Fruit fly (Drosophila melanogaster) whole organism, pupa: ENCODE measurements around the gene mRpL55.

Experiments
- CG10348 ChIP-seq: fragments of 200-800 bp; sonication (Bioruptor generic); IDR thresholded peaks from 2 replicates; pipeline ENCODE4 v1.3.6; 2022; ENCODE audit warnings: missing biosample characterization, missing genetic modification characterization
- CG12605 ChIP-seq: fragments of 200-800 bp; sonication (Bioruptor generic); IDR thresholded peaks from 2 replicates; pipeline ENCODE4 v1.3.6; 2022; ENCODE audit warnings: missing biosample characterization, missing genetic modification characterization
- CG13204 ChIP-seq: fragments of 200-800 bp; sonication (Bioruptor generic); optimal IDR thresholded peaks from 2 replicates; lab custom pipeline; 2018; ENCODE audit warnings: missing biosample characterization, mild to moderate bottlenecking, missing genetic modification characterization, moderate library complexity
- CG14655 ChIP-seq: fragments of 200-800 bp; sonication (Bioruptor generic); optimal IDR thresholded peaks from 3 replicates; lab custom pipeline; 2017; ENCODE audit warnings: mild to moderate bottlenecking, missing biosample characterization, missing genetic modification reagents, missing genetic modification characterization
- CG15710 ChIP-seq: fragments of 200-800 bp; sonication (Bioruptor generic); optimal IDR thresholded peaks from 2 replicates; lab custom pipeline; 2018; ENCODE audit warnings: missing biosample characterization, mild to moderate bottlenecking, missing genetic modification characterization, moderate library complexity
- CG17806 ChIP-seq: fragments of 200-800 bp; sonication (Bioruptor generic); optimal IDR thresholded peaks from 2 replicates; lab custom pipeline; 2018; ENCODE audit warnings: missing biosample characterization, mild to moderate bottlenecking, missing genetic modification characterization, moderate library complexity
- CG32121 ChIP-seq: fragments of 200-800 bp; sonication (Bioruptor generic); IDR thresholded peaks from 2 replicates; pipeline ENCODE4 v1.3.6; 2022; ENCODE audit warnings: missing biosample characterization, missing genetic modification characterization
- CG34367 ChIP-seq: fragments of 200-800 bp; sonication (Bioruptor generic); optimal IDR thresholded peaks from 2 replicates; lab custom pipeline; 2018; ENCODE audit warnings: missing biosample characterization, mild to moderate bottlenecking, missing genetic modification characterization
- CG4496 ChIP-seq: fragments of 200-800 bp; sonication (Bioruptor generic); IDR thresholded peaks from 3 replicates; pipeline ENCODE4 v1.3.6; 2022; ENCODE audit warnings: missing biosample characterization, missing genetic modification characterization
- CG8159 ChIP-seq: fragments of 200-800 bp; sonication (Bioruptor generic); optimal IDR thresholded peaks from 3 replicates; lab custom pipeline; 2018; ENCODE audit warnings: missing biosample characterization, mild to moderate bottlenecking, missing genetic modification characterization, moderate library complexity
- CG8301 ChIP-seq: fragments of 200-800 bp; sonication (Bioruptor generic); optimal IDR thresholded peaks from 2 replicates; lab custom pipeline; 2018; ENCODE audit warnings: missing biosample characterization, mild to moderate bottlenecking, missing genetic modification characterization
- CG9948 ChIP-seq: fragments of 200-800 bp; sonication (Bioruptor generic); optimal IDR thresholded peaks from 2 replicates; lab custom pipeline; 2018; ENCODE audit warnings: missing biosample characterization, mild to moderate bottlenecking, missing genetic modification characterization, moderate library complexity
- D1 ChIP-seq: fragments of 200-800 bp; sonication (Bioruptor generic); optimal IDR thresholded peaks from 2 replicates; lab custom pipeline; 2018; ENCODE audit warnings: missing biosample characterization, mild to moderate bottlenecking, missing genetic modification characterization, moderate library complexity
- EcR ChIP-seq: fragments of 200-800 bp; sonication (Bioruptor generic); optimal IDR thresholded peaks from 3 replicates; lab custom pipeline; 2019; ENCODE audit warnings: missing biosample characterization, missing genetic modification characterization, mild to moderate bottlenecking, moderate library complexity, missing genetic modification reagents
- Ets98B ChIP-seq: fragments of 200-800 bp; sonication (Bioruptor generic); IDR thresholded peaks from 2 replicates; pipeline ENCODE4 v1.3.6; 2022; ENCODE audit warnings: missing biosample characterization, missing genetic modification characterization
- Pif1A ChIP-seq: fragments of 200-800 bp; sonication (Bioruptor generic); optimal IDR thresholded peaks from 3 replicates; lab custom pipeline; 2016; ENCODE audit warnings: missing biosample characterization, missing genetic modification characterization
- Pif1B ChIP-seq: fragments of 200-800 bp; sonication (Bioruptor generic); optimal IDR thresholded peaks from 3 replicates; lab custom pipeline; 2016; ENCODE audit warnings: missing biosample characterization, missing genetic modification characterization
- Snoo ChIP-seq: fragments of 200-800 bp; sonication (Bioruptor generic); optimal IDR thresholded peaks from 3 replicates; lab custom pipeline; 2017; ENCODE audit warnings: missing biosample characterization, mild to moderate bottlenecking, missing genetic modification characterization, inconsistent platforms
- fd96Ca ChIP-seq: fragments of 200-800 bp; sonication (Bioruptor generic); IDR thresholded peaks from 3 replicates; pipeline ENCODE4 v1.3.6; 2022; ENCODE audit warnings: missing biosample characterization, missing genetic modification characterization
- gl ChIP-seq: fragments of 200-800 bp; sonication (Bioruptor generic); optimal IDR thresholded peaks from 2 replicates; lab custom pipeline; 2018; ENCODE audit warnings: missing biosample characterization, mild to moderate bottlenecking, missing genetic modification characterization
- rn ChIP-seq: fragments of 200-800 bp; sonication (Bioruptor generic); IDR thresholded peaks from 2 replicates; pipeline ENCODE4 v1.3.6; 2022; ENCODE audit warnings: missing biosample characterization, missing genetic modification characterization

mRpL55 gene

dm6 chr3R:19088962-19089597 lies 5.6 kb downstream of the mRpL55 start:
- no peak for TF ChIP-seq CG10348 (GFP tag; lab: Robert Waterston, UW)
- TF ChIP-seq D1 (tag; lab: Kevin White, UChicago) = no peak
- TF ChIP-seq CG15710 = no peak
- no peak for TF ChIP-seq EcR (GFP tag; lab: Kevin White, UChicago)
- TF ChIP-seq CG4496 (GFP tag; lab: Robert Waterston, UW) = no peak
- no peak for TF ChIP-seq CG8159 (tag; lab: Kevin White, UChicago)
- no peak for TF ChIP-seq Pif1A (GFP tag; lab: Kevin White, UChicago)
- TF ChIP-seq Snoo (tag; lab: Kevin White, UChicago) = no peak

- TF ChIP-seq EcR (GFP tag; lab: Kevin White, UChicago) = peak; percentile 87
- no peak for TF ChIP-seq CG8301 (tag; lab: Kevin White, UChicago)
Observed at dm6 chr3R:19080656-19081364, 13.9 kb downstream of the mRpL55 start.

dm6 chr3R:19079140-19079539 lies 15.6 kb downstream of the mRpL55 start:
- no peak for TF ChIP-seq Snoo (tag; lab: Kevin White, UChicago)
- no peak for TF ChIP-seq rn (GFP tag; lab: Robert Waterston, UW)
- peak; percentile 54 for TF ChIP-seq CG8159 (tag; lab: Kevin White, UChicago)
- TF ChIP-seq CG34367 (tag; lab: Kevin White, UChicago) = peak; percentile 20
- TF ChIP-seq CG10348 (GFP tag; lab: Robert Waterston, UW) = no peak
- peak; percentile 36 for TF ChIP-seq Pif1A (GFP tag; lab: Kevin White, UChicago)
- TF ChIP-seq Pif1B (GFP tag; lab: Kevin White, UChicago) = peak; percentile 36
- TF ChIP-seq D1 (tag; lab: Kevin White, UChicago) = no peak
- no peak for TF ChIP-seq gl (tag; lab: Kevin White, UChicago)
- TF ChIP-seq CG8301 (tag; lab: Kevin White, UChicago) = peak; percentile 24
- TF ChIP-seq CG9948 (tag; lab: Kevin White, UChicago) = peak; percentile 63
- TF ChIP-seq CG32121 = no peak
- no peak for TF ChIP-seq Ets98B
- no peak for TF ChIP-seq CG4496 (GFP tag; lab: Robert Waterston, UW)
- TF ChIP-seq EcR (GFP tag; lab: Kevin White, UChicago) = no peak
- TF ChIP-seq fd96Ca = no peak
- TF ChIP-seq CG13204 (GFP tag; lab: Kevin White, UChicago) = no peak
- peak; percentile 69 for TF ChIP-seq CG17806 (tag; lab: Kevin White, UChicago)
- TF ChIP-seq CG12605 = no peak
- TF ChIP-seq CG15710 = peak; percentile 26
- TF ChIP-seq CG14655 (GFP tag; lab: Kevin White, UChicago) = peak; percentile 59

dm6 chr3R:19077856-19078255 lies 16.8 kb downstream of the mRpL55 start:
- TF ChIP-seq CG4496 (GFP tag; lab: Robert Waterston, UW) = 0 out of 3 replicates have a peak, but pooled peaks have one; percentile 7
- no peak for TF ChIP-seq CG8301 (tag; lab: Kevin White, UChicago)

dm6 chr3R:19075135-19075534 lies 19.6 kb downstream of the mRpL55 start:
- peak; percentile 55; the same call in 1 of the 3 replicates for TF ChIP-seq fd96Ca
- TF ChIP-seq CG14655 (GFP tag; lab: Kevin White, UChicago) = peak; percentile 75
- TF ChIP-seq CG32121 = no peak
- TF ChIP-seq CG12605 = peak; percentile 48; the same call in 1 of the 2 replicates
- peak; percentile 67 for TF ChIP-seq Pif1A (GFP tag; lab: Kevin White, UChicago)
- no peak for TF ChIP-seq gl (tag; lab: Kevin White, UChicago)
- no peak for TF ChIP-seq EcR (GFP tag; lab: Kevin White, UChicago)
- TF ChIP-seq rn (GFP tag; lab: Robert Waterston, UW) = no peak
- peak; percentile 60; the same call in 2 of the 3 replicates for TF ChIP-seq CG4496 (GFP tag; lab: Robert Waterston, UW)
- peak; percentile 66 for TF ChIP-seq CG8301 (tag; lab: Kevin White, UChicago)
- TF ChIP-seq Snoo (tag; lab: Kevin White, UChicago) = no peak
- TF ChIP-seq CG13204 (GFP tag; lab: Kevin White, UChicago) = no peak
- TF ChIP-seq Ets98B = peak; percentile 55
- peak; percentile 32 for TF ChIP-seq CG8159 (tag; lab: Kevin White, UChicago)
- TF ChIP-seq CG34367 (tag; lab: Kevin White, UChicago) = peak; percentile 7
- TF ChIP-seq CG10348 (GFP tag; lab: Robert Waterston, UW) = no peak
- TF ChIP-seq CG17806 (tag; lab: Kevin White, UChicago) = peak; percentile 59
- TF ChIP-seq D1 (tag; lab: Kevin White, UChicago) = no peak
- peak; percentile 46 for TF ChIP-seq CG15710
- peak; percentile 49 for TF ChIP-seq CG9948 (tag; lab: Kevin White, UChicago)
- peak; percentile 39 for TF ChIP-seq Pif1B (GFP tag; lab: Kevin White, UChicago)

- TF ChIP-seq Pif1B (GFP tag; lab: Kevin White, UChicago) (peak; percentile 71), CG15710 (peak; percentile 40), CG32121 (peak; percentile 62), Ets98B (peak; percentile 79), CG10348 (GFP tag; lab: Robert Waterston, UW) (no peak), CG4496 (GFP tag; lab: Robert Waterston, UW) (peak; percentile 91), CG14655 (GFP tag; lab: Kevin White, UChicago) (peak; percentile 85), Pif1A (GFP tag; lab: Kevin White, UChicago) (peak; percentile 78), EcR (GFP tag; lab: Kevin White, UChicago) (no peak), Snoo (tag; lab: Kevin White, UChicago) (peak; percentile 7), CG8301 (tag; lab: Kevin White, UChicago) (peak; percentile 76), rn (GFP tag; lab: Robert Waterston, UW) (peak; percentile 46; the same call in 1 of the 2 replicates), CG17806 (tag; lab: Kevin White, UChicago) (peak; percentile 68), fd96Ca (peak; percentile 88), CG9948 (tag; lab: Kevin White, UChicago) (peak; percentile 58), CG12605 (peak; percentile 67), gl (tag; lab: Kevin White, UChicago) (peak; percentile 13), CG34367 (tag; lab: Kevin White, UChicago) (peak; percentile 35), D1 (tag; lab: Kevin White, UChicago) (no peak), CG8159 (tag; lab: Kevin White, UChicago) (peak; percentile 52), CG13204 (GFP tag; lab: Kevin White, UChicago) (no peak)
- TF ChIP-seq, all 21 proteins: peak for 17
Observed at dm6 chr3R:19074207-19074606, 20.5 kb downstream of the mRpL55 start.
